Fruit fly (Drosophila melanogaster) whole organism, prepupa: ENCODE measurements around the gene CG15465.

Experiments used
- Blimp-1 ChIP-seq: fragments of 200-800 bp; sonication (Bioruptor generic); optimal IDR thresholded peaks from 3 replicates; lab custom pipeline; 2017; ENCODE audit warnings: missing biosample characterization, missing genetic modification characterization, mild to moderate bottlenecking, moderate library complexity, missing genetic modification reagents
- CG10631 ChIP-seq: fragments of 200-800 bp; sonication (Bioruptor generic); optimal IDR thresholded peaks from 2 replicates; lab custom pipeline; 2016; ENCODE audit warnings: missing biosample characterization, missing genetic modification characterization
- CG10669 ChIP-seq: fragments of 200-800 bp; sonication (Bioruptor generic); optimal IDR thresholded peaks from 3 replicates; lab custom pipeline; 2018; ENCODE audit warnings: missing biosample characterization, mild to moderate bottlenecking, missing genetic modification characterization, moderate library complexity
- CG11294 ChIP-seq: fragments of 200-800 bp; sonication (Bioruptor generic); IDR thresholded peaks from 2 replicates; pipeline ENCODE4 v1.3.6; 2022; ENCODE audit warnings: missing biosample characterization, missing genetic modification characterization
- CG11762 ChIP-seq: fragments of 200-800 bp; sonication (Bioruptor generic); optimal IDR thresholded peaks from 3 replicates; lab custom pipeline; 2016; ENCODE audit warnings: missing biosample characterization, missing genetic modification characterization; ENCODE audit not compliant: insufficient read depth
- CG15336 ChIP-seq: fragments of 200-800 bp; sonication (Bioruptor generic); IDR thresholded peaks from 2 replicates; pipeline ENCODE4 v1.3.6; 2022; ENCODE audit warnings: missing biosample characterization, missing genetic modification characterization
- CG1621 ChIP-seq: fragments of 200-800 bp; sonication (Bioruptor generic); optimal IDR thresholded peaks from 3 replicates; lab custom pipeline; 2018; ENCODE audit warnings: missing biosample characterization, mild to moderate bottlenecking, missing genetic modification characterization
- CG16779 ChIP-seq: fragments of 200-800 bp; sonication (Bioruptor generic); optimal IDR thresholded peaks from 3 replicates; lab custom pipeline; 2017; ENCODE audit warnings: missing biosample characterization, mild to moderate bottlenecking, missing genetic modification characterization
- CG3032 ChIP-seq: fragments of 200-800 bp; optimal IDR thresholded peaks from 2 replicates; lab custom pipeline; 2019; ENCODE audit warnings: missing biosample characterization, mild to moderate bottlenecking, missing genetic modification characterization, moderate library complexity
- CG31627 ChIP-seq: fragments of 200-800 bp; sonication (Bioruptor generic); optimal IDR thresholded peaks from 3 replicates; lab custom pipeline; 2016; ENCODE audit warnings: missing biosample characterization, missing genetic modification characterization
- CG34406 ChIP-seq: fragments of 200-800 bp; sonication (Bioruptor generic); optimal IDR thresholded peaks from 3 replicates; lab custom pipeline; 2016; ENCODE audit warnings: missing biosample characterization, missing genetic modification characterization
- CG3919 ChIP-seq: fragments of 200-800 bp; sonication (Bioruptor generic); optimal IDR thresholded peaks from 3 replicates; lab custom pipeline; 2016; ENCODE audit warnings: missing biosample characterization, missing genetic modification characterization
- CG4318 ChIP-seq: fragments of 200-800 bp; sonication (Bioruptor generic); optimal IDR thresholded peaks from 3 replicates; lab custom pipeline; 2017; ENCODE audit warnings: missing biosample characterization, mild to moderate bottlenecking, missing genetic modification characterization
- CG6163 ChIP-seq: fragments of 200-800 bp; sonication (Bioruptor generic); IDR thresholded peaks from 3 replicates; pipeline ENCODE4 v1.3.6; 2022; ENCODE audit warnings: missing biosample characterization, missing genetic modification characterization
- CG6276 ChIP-seq: fragments of 200-800 bp; sonication (Bioruptor generic); optimal IDR thresholded peaks from 2 replicates; lab custom pipeline; 2017; ENCODE audit warnings: missing biosample characterization, mild to moderate bottlenecking, missing genetic modification characterization
- CG6792 ChIP-seq: fragments of 200-800 bp; sonication (Bioruptor generic); optimal IDR thresholded peaks from 3 replicates; lab custom pipeline; 2016; ENCODE audit warnings: missing biosample characterization, missing genetic modification characterization
- CG6808 ChIP-seq: fragments of 200-800 bp; sonication (Bioruptor generic); optimal IDR thresholded peaks from 3 replicates; lab custom pipeline; 2017; ENCODE audit warnings: missing biosample characterization, missing genetic modification characterization, mild to moderate bottlenecking, moderate library complexity, missing genetic modification reagents
- CG6854 ChIP-seq: fragments of 200-800 bp; sonication (Bioruptor generic); optimal IDR thresholded peaks from 2 replicates; lab custom pipeline; 2017; ENCODE audit warnings: missing biosample characterization, mild to moderate bottlenecking, missing genetic modification characterization
- CG8119 ChIP-seq: fragments of 200-800 bp; sonication (Bioruptor generic); IDR thresholded peaks from 3 replicates; pipeline ENCODE4 v1.3.6; 2022; ENCODE audit warnings: missing biosample characterization, missing genetic modification characterization
- CG8319 ChIP-seq: fragments of 200-800 bp; sonication (Bioruptor generic); optimal IDR thresholded peaks from 3 replicates; lab custom pipeline; 2016; ENCODE audit warnings: missing biosample characterization, missing genetic modification characterization
- CG8632 ChIP-seq: fragments of 200-800 bp; sonication (Bioruptor generic); optimal IDR thresholded peaks from 3 replicates; lab custom pipeline; 2016; ENCODE audit warnings: missing biosample characterization, missing genetic modification characterization
- CG9139 ChIP-seq: fragments of 200-800 bp; sonication (Bioruptor generic); optimal IDR thresholded peaks from 3 replicates; lab custom pipeline; 2017; ENCODE audit warnings: missing biosample characterization, mild to moderate bottlenecking, missing genetic modification characterization
- Eip75B ChIP-seq: fragments of 200-800 bp; sonication (Bioruptor generic); optimal IDR thresholded peaks from 3 replicates; lab custom pipeline; 2016; ENCODE audit warnings: missing biosample characterization, missing genetic modification characterization
- Eip78C ChIP-seq: fragments of 200-800 bp; sonication (Bioruptor generic); peaks from one replicate; lab custom pipeline; 2016; ENCODE audit warnings: missing biosample characterization, missing genetic modification characterization
- Eip93F ChIP-seq: fragments of 200-800 bp; sonication (Bioruptor generic); optimal IDR thresholded peaks from 2 replicates; lab custom pipeline; 2016; ENCODE audit warnings: missing biosample characterization, mild to moderate bottlenecking, missing genetic modification characterization
- Ets96B ChIP-seq: fragments of 200-800 bp; optimal IDR thresholded peaks from 2 replicates; lab custom pipeline; 2019; ENCODE audit warnings: missing biosample characterization, mild to moderate bottlenecking, missing genetic modification characterization, moderate library complexity
- Hr38 ChIP-seq: sonication (Bioruptor generic); optimal IDR thresholded peaks from 2 replicates; lab custom pipeline; 2016; ENCODE audit warnings: missing biosample characterization, missing genetic modification characterization
- Hr39 ChIP-seq: fragments of 200-800 bp; sonication (Bioruptor generic); optimal IDR thresholded peaks from 2 replicates; lab custom pipeline; 2016; ENCODE audit warnings: missing biosample characterization, missing genetic modification characterization
- Hr4 ChIP-seq: fragments of 200-800 bp; sonication (Bioruptor generic); optimal IDR thresholded peaks from 3 replicates; lab custom pipeline; 2016; ENCODE audit warnings: missing biosample characterization, missing genetic modification characterization
- Lpt ChIP-seq: fragments of 200-800 bp; sonication (Bioruptor generic); optimal IDR thresholded peaks from 3 replicates; lab custom pipeline; 2016; ENCODE audit warnings: missing biosample characterization, missing genetic modification characterization
- Met ChIP-seq: fragments of 200-800 bp; sonication (Bioruptor generic); optimal IDR thresholded peaks from 3 replicates; lab custom pipeline; 2016; ENCODE audit warnings: missing biosample characterization, missing genetic modification characterization
- OdsH ChIP-seq: fragments of 200-800 bp; sonication (Bioruptor generic); optimal IDR thresholded peaks from 3 replicates; lab custom pipeline; 2016; ENCODE audit warnings: missing biosample characterization, missing genetic modification characterization
- Smox ChIP-seq: fragments of 200-800 bp; sonication (Bioruptor generic); optimal IDR thresholded peaks from 3 replicates; lab custom pipeline; 2016; ENCODE audit warnings: missing biosample characterization, missing genetic modification characterization
- Sox102F ChIP-seq: fragments of 200-800 bp; sonication (Bioruptor generic); optimal IDR thresholded peaks from 2 replicates; lab custom pipeline; 2016; ENCODE audit warnings: missing biosample characterization, mild to moderate bottlenecking, missing genetic modification characterization
- Sox14 ChIP-seq: fragments of 200-800 bp; sonication (Bioruptor generic); optimal IDR thresholded peaks from 3 replicates; lab custom pipeline; 2016; ENCODE audit warnings: missing biosample characterization, missing genetic modification characterization
- Sox15 ChIP-seq: fragments of 200-800 bp; sonication (Bioruptor generic); optimal IDR thresholded peaks from 3 replicates; lab custom pipeline; 2016; ENCODE audit warnings: missing biosample characterization, missing genetic modification characterization
- achi ChIP-seq: fragments of 200-800 bp; sonication (Bioruptor generic); optimal IDR thresholded peaks from 3 replicates; lab custom pipeline; 2016; ENCODE audit warnings: missing biosample characterization, missing genetic modification characterization
- acj6 ChIP-seq: fragments of 200-800 bp; sonication (Bioruptor generic); optimal IDR thresholded peaks from 3 replicates; lab custom pipeline; 2016; ENCODE audit warnings: missing biosample characterization, missing genetic modification characterization
- cyc ChIP-seq: fragments of 200-800 bp; sonication (Bioruptor generic); optimal IDR thresholded peaks from 3 replicates; lab custom pipeline; 2016; ENCODE audit warnings: missing biosample characterization, missing genetic modification characterization
- dac ChIP-seq: fragments of 200-800 bp; sonication (Bioruptor generic); optimal IDR thresholded peaks from 2 replicates; lab custom pipeline; 2017; ENCODE audit warnings: missing biosample characterization, mild to moderate bottlenecking, missing genetic modification characterization
- dsx ChIP-seq: fragments of 200-800 bp; optimal IDR thresholded peaks from 3 replicates; lab custom pipeline; 2019; ENCODE audit warnings: missing biosample characterization, mild to moderate bottlenecking, missing genetic modification characterization, moderate library complexity; ENCODE audit not compliant: poor library complexity, severe bottlenecking
- eg ChIP-seq: fragments of 200-800 bp; sonication (Bioruptor generic); IDR thresholded peaks from 3 replicates; pipeline ENCODE4 v1.3.6; 2022; ENCODE audit warnings: missing biosample characterization, missing genetic modification characterization
- esn ChIP-seq: fragments of 200-800 bp; sonication (Bioruptor generic); optimal IDR thresholded peaks from 2 replicates; lab custom pipeline; 2016; ENCODE audit warnings: missing biosample characterization, mild to moderate bottlenecking, missing genetic modification characterization, moderate library complexity
- fd59A ChIP-seq: fragments of 200-800 bp; sonication (Bioruptor generic); optimal IDR thresholded peaks from 2 replicates; lab custom pipeline; 2017; ENCODE audit warnings: missing biosample characterization, mild to moderate bottlenecking, missing genetic modification characterization, missing genetic modification reagents
- fd85E ChIP-seq: fragments of 200-800 bp; sonication (Bioruptor generic); optimal IDR thresholded peaks from 3 replicates; lab custom pipeline; 2016; ENCODE audit warnings: missing biosample characterization, missing genetic modification characterization
- fkh ChIP-seq: fragments of 200-800 bp; sonication (Bioruptor generic); optimal IDR thresholded peaks from 3 replicates; lab custom pipeline; 2017; ENCODE audit warnings: missing biosample characterization, mild to moderate bottlenecking, missing genetic modification characterization, moderate library complexity
- lz ChIP-seq: fragments of 200-800 bp; sonication (Bioruptor generic); optimal IDR thresholded peaks from 3 replicates; lab custom pipeline; 2016; ENCODE audit warnings: missing biosample characterization, missing genetic modification characterization
- net ChIP-seq: fragments of 200-800 bp; sonication (Bioruptor generic); optimal IDR thresholded peaks from 3 replicates; lab custom pipeline; 2016; ENCODE audit warnings: missing biosample characterization, missing genetic modification characterization
- ss ChIP-seq, 2 experiments: fragments of 200-800 bp; sonication (Bioruptor generic); optimal IDR thresholded peaks; 2 replicates in 1 of 2; 3 replicates in 1 of 2; lab custom pipeline; 2017 to 2018; ENCODE audit warnings: mild to moderate bottlenecking in 2 of 2, missing biosample characterization in 2 of 2, missing genetic modification characterization in 2 of 2, moderate library complexity in 1 of 2
- svp ChIP-seq: fragments of 200-800 bp; sonication (Bioruptor generic); peaks from one replicate; lab custom pipeline; 2016; ENCODE audit warnings: missing biosample characterization, missing genetic modification characterization
- topi ChIP-seq: fragments of 200-800 bp; sonication (Bioruptor generic); optimal IDR thresholded peaks from 3 replicates; lab custom pipeline; 2016; ENCODE audit warnings: missing biosample characterization, missing genetic modification characterization
- vri ChIP-seq: fragments of 200-800 bp; sonication (Bioruptor generic); optimal IDR thresholded peaks from 3 replicates; lab custom pipeline; 2016; ENCODE audit warnings: missing biosample characterization, mild to moderate bottlenecking, missing genetic modification characterization

The CG15465 gene

dm6 chrX:5083647-5084096, 1.9 kb upstream of the CG15465 start:
- TF ChIP-seq Met (GFP tag; lab: Kevin White, UChicago) (peak; percentile 95), CG1621 (tag; lab: Kevin White, UChicago) (peak; percentile 92), vri (peak; percentile 96), OdsH (GFP tag; lab: Kevin White, UChicago) (peak; percentile 94), CG31627 (GFP tag; lab: Kevin White, UChicago) (peak; percentile 96), achi (GFP tag; lab: Kevin White, UChicago) (peak; percentile 92), dsx (GFP tag; lab: Kevin White, UChicago) (peak; percentile 78), CG6163 (peak; percentile 99), CG6854 (GFP tag; lab: Kevin White, UChicago) (peak; percentile 89), topi (GFP tag; lab: Kevin White, UChicago) (peak; percentile 97), cyc (GFP tag; lab: Kevin White, UChicago) (peak; percentile 97), Hr38 (peak; percentile 64), Sox14 (peak; percentile 97), lz (GFP tag; lab: Kevin White, UChicago) (peak; percentile 97), Eip93F (GFP tag; lab: Kevin White, UChicago) (peak; percentile 90), CG6792 (GFP tag; lab: Kevin White, UChicago) (peak; percentile 95), dac (peak; percentile 94), CG11762 (GFP tag; lab: Kevin White, UChicago) (peak; percentile 96), Smox (GFP tag; lab: Kevin White, UChicago) (peak; percentile 96), esn (peak; percentile 96), CG3032 (tag; lab: Kevin White, UChicago) (peak; percentile 81), CG8632 (peak; percentile 84), CG6276 (GFP tag; lab: Kevin White, UChicago) (peak; percentile 90), CG9139 (GFP tag; lab: Kevin White, UChicago) (peak; percentile 71), CG16779 (tag; lab: Kevin White, UChicago) (peak; percentile 93), CG3919 (GFP tag; lab: Kevin White, UChicago) (peak; percentile 96), fd85E (GFP tag; lab: Kevin White, UChicago) (peak; percentile 89), CG34406 (GFP tag; lab: Kevin White, UChicago) (peak; percentile 90), CG8119 (GFP tag; lab: Robert Waterston, UW) (peak; percentile 96), Ets96B (tag; lab: Kevin White, UChicago) (peak; percentile 84), acj6 (GFP tag; lab: Kevin White, UChicago) (peak; percentile 93), fd59A (GFP tag; lab: Kevin White, UChicago) (peak; percentile 88), eg (GFP tag; lab: Robert Waterston, UW) (peak; percentile 98), svp (GFP tag; lab: Kevin White, UChicago) (peak; percentile 99), fkh (GFP tag; lab: Kevin White, UChicago) (peak; percentile 67), ss (GFP tag; optimal IDR thresholded peaks at IDR 0.05; lab: Kevin White, UChicago) (peak; percentile 85 to 92), CG8319 (GFP tag; lab: Kevin White, UChicago) (peak; percentile 90), CG6808 (GFP tag; lab: Kevin White, UChicago) (peak; percentile 86), CG11294 (peak; percentile 92), Hr4 (GFP tag; lab: Kevin White, UChicago) (peak; percentile 95), Sox102F (peak; percentile 93), CG10631 (GFP tag; lab: Kevin White, UChicago) (peak; percentile 94), Hr39 (GFP tag; lab: Kevin White, UChicago) (peak; percentile 97), net (GFP tag; lab: Kevin White, UChicago) (peak; percentile 94), CG10669 (GFP tag; lab: Kevin White, UChicago) (peak; percentile 88), Sox15 (GFP tag; lab: Kevin White, UChicago) (peak; percentile 92), Eip78C (peak; percentile 99), CG15336 (GFP tag; lab: Robert Waterston, UW) (peak; percentile 95), CG4318 (GFP tag; lab: Kevin White, UChicago) (peak; percentile 92), Blimp-1 (GFP tag; lab: Kevin White, UChicago) (peak; percentile 82), Lpt (GFP tag; lab: Kevin White, UChicago) (peak; percentile 93), Eip75B (GFP tag; lab: Kevin White, UChicago) (peak; percentile 97)
